Fruit fly (Drosophila melanogaster): ENCODE data around the gene Rab39.

DNA sequence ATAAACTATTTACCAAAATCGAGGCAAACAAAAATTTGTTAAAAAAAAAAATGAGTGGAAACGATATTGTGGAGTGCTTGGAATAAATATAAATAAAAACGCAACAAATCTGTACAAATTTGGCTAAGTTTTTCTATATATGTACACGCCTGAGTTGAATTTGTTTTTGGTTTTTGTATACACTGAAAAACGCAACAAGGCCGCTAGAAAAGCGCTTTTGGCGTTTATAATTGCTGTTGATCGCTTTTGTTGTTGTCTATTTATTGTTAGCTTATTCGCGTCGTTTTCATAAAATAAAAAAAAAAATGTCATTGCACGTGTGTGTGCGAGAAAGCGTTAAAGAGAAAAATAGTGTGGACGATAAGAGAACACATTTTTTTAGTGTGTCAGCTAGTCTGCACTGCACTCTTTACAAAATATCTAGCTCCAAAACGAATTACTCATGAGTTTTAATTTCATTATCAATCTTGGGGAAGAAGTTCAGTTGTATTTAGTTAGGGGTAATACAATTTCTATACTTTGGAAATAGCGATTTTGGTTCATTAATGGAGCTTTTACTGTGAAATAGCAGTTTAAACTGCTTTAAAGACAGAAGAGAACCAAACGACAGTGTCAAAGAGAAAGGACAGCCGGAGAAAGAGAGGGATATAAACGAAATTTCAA lies 39.2 kb upstream of the Rab39 start:
- no peak for TF ChIP-seq Myc (optimal IDR thresholded peaks at IDR 0.05)
- no peak for TF ChIP-seq h (optimal IDR thresholded peaks at IDR 0.05)

Data from Kc167 (cell line).